Worm (Caenorhabditis elegans): ENCODE measurements around the gene F28H6.4.
A peak's percentile ranks its signal among the peaks of the same experiment; 100 is the strongest.

The F28H6.4 gene

ce11 chrX:14115480-14116161 is 12.1 kb upstream of the F28H6.4 start, which contains the start of gene F28H6.7 (continued):
- TF ChIP-seq irx-1 (tag; optimal IDR thresholded peaks at IDR 0.05) (no peak), ceh-88 (GFP tag; IDR thresholded peaks at IDR 0.05) (no peak), dpl-1 (GFP tag; optimal IDR thresholded peaks at IDR 0.05) (peak in 2 of 3 experiments; percentile 4 to 15), unc-130 (tag; optimal IDR thresholded peaks at IDR 0.05) (no peak), lin-14 (GFP tag; optimal IDR thresholded peaks at IDR 0.05) (no peak), ama-1 (optimal IDR thresholded peaks at IDR 0.05) (no peak), xbp-1 (tag; optimal IDR thresholded peaks at IDR 0.05) (peak; percentile 24), aha-1 (tag; optimal IDR thresholded peaks at IDR 0.05) (no peak), lin-15B (tag; optimal IDR thresholded peaks at IDR 0.05) (no peak), C04F5.9 (tag; optimal IDR thresholded peaks at IDR 0.05) (no peak), lin-39 (tag; optimal IDR thresholded peaks at IDR 0.05) (no peak), grh-1 (GFP tag; IDR thresholded peaks at IDR 0.05) (peak; percentile 13; the same call in 1 of the 2 replicates), ceh-63 (GFP tag; optimal IDR thresholded peaks at IDR 0.05) (no peak), ceh-82 (tag; optimal IDR thresholded peaks at IDR 0.05) (no peak), tbx-2 (tag; optimal IDR thresholded peaks at IDR 0.05) (peak; percentile 29), nhr-28 (tag; optimal IDR thresholded peaks at IDR 0.05) (no peak), ceh-90 (tag; optimal IDR thresholded peaks at IDR 0.05) (no peak), nhr-84 (tag; optimal IDR thresholded peaks at IDR 0.05) (no peak), zag-1 (tag; optimal IDR thresholded peaks at IDR 0.05) (no peak), ztf-11 (tag; optimal IDR thresholded peaks at IDR 0.05) (peak in 1 of 2 experiments; percentile 8), mdl-1 (tag; optimal IDR thresholded peaks at IDR 0.05) (peak in 1 of 2 experiments; percentile 16), fkh-4 (tag; optimal IDR thresholded peaks at IDR 0.05; ENCODE audit: borderline replicate concordance) (no peak), elt-3 (tag; optimal IDR thresholded peaks at IDR 0.05) (peak in 1 of 6 experiments; percentile 24), egl-13 (tag; optimal IDR thresholded peaks at IDR 0.05) (no peak), nhr-76 (tag; optimal IDR thresholded peaks at IDR 0.05) (no peak), ceh-8 (GFP tag; optimal IDR thresholded peaks at IDR 0.05) (no peak), nhr-20 (tag; optimal IDR thresholded peaks at IDR 0.05) (peak; percentile 41), fos-1 (tag; optimal IDR thresholded peaks at IDR 0.05) (peak; percentile 9), efl-3 (GFP tag; optimal IDR thresholded peaks at IDR 0.05) (no peak), lir-3 (tag; optimal IDR thresholded peaks at IDR 0.05; ENCODE audit: poor library complexity) (no peak), C16A3.4 (tag; optimal IDR thresholded peaks at IDR 0.05) (peak; percentile 23), hpl-2 (GFP tag; optimal IDR thresholded peaks at IDR 0.05) (no peak), unc-62 (GFP tag; optimal IDR thresholded peaks at IDR 0.05) (no peak), sptf-1 (tag; optimal IDR thresholded peaks at IDR 0.05) (no peak), efl-1 (optimal IDR thresholded peaks at IDR 0.05) (no peak), efl-1 (GFP tag; optimal IDR thresholded peaks at IDR 0.05 in 1 of 2) (no peak), zip-4 (GFP tag; optimal IDR thresholded peaks at IDR 0.05) (no peak), blmp-1 (tag; optimal IDR thresholded peaks at IDR 0.05) (peak; percentile 44), rnt-1 (tag; optimal IDR thresholded peaks at IDR 0.05) (peak; percentile 39), swsn-7 (tag; optimal IDR thresholded peaks at IDR 0.05) (peak; percentile 27), nhr-77 (tag; optimal IDR thresholded peaks at IDR 0.05) (peak; percentile 28), unc-98 (GFP tag; IDR thresholded peaks at IDR 0.05) (no peak), ets-5 (GFP tag; IDR thresholded peaks at IDR 0.05) (no peak), nhr-11 (tag; optimal IDR thresholded peaks at IDR 0.05) (no peak), skn-1 (tag; optimal IDR thresholded peaks at IDR 0.05) (no peak), ztf-4 (tag; optimal IDR thresholded peaks at IDR 0.05) (no peak), lin-35 (GFP tag; optimal IDR thresholded peaks at IDR 0.05) (peak in 1 of 2 experiments; percentile 70), pax-3 (tag; optimal IDR thresholded peaks at IDR 0.05) (peak; percentile 8), tlp-1 (tag; optimal IDR thresholded peaks at IDR 0.05) (no peak), isw-1 (GFP tag; IDR thresholded peaks at IDR 0.05) (no peak), fkh-8 (tag; optimal IDR thresholded peaks at IDR 0.05) (no peak), elt-2 (tag; optimal IDR thresholded peaks at IDR 0.05) (peak; percentile 36), unc-86 (tag; optimal IDR thresholded peaks at IDR 0.05) (no peak)
